Worm (Caenorhabditis elegans) whole organism, L4 larva: ENCODE data around the gene fbxa-143.

Experiments
- F49E8.2 ChIP-seq: sonication (generic microtip); optimal IDR thresholded peaks from 2 replicates; lab custom pipeline; 2016; ENCODE audit warnings: missing compliant biosample characterization, mild to moderate bottlenecking, missing genetic modification characterization, borderline replicate concordance
- R02D3.7 ChIP-seq: fragments of 150-350 bp; sonication (generic microtip); optimal IDR thresholded peaks from 3 replicates; lab custom pipeline; 2014; ENCODE audit warnings: missing biosample characterization, missing genetic modification characterization
- ama-1 ChIP-seq: fragments of 150-350 bp; optimal IDR thresholded peaks from 2 replicates; lab custom pipeline; 2014; ENCODE audit warnings: inconsistent platforms, mixed read lengths
- ceh-82 ChIP-seq: sonication (generic microtip); optimal IDR thresholded peaks from 2 replicates; lab custom pipeline; 2017; ENCODE audit warnings: missing biosample characterization, missing genetic modification characterization
- egl-27 ChIP-seq: sonication (generic microtip); optimal IDR thresholded peaks from 3 replicates; lab custom pipeline; 2017; ENCODE audit warnings: missing biosample characterization, missing genetic modification reagents, missing genetic modification characterization
- nhr-237 ChIP-seq: sonication (generic microtip); optimal IDR thresholded peaks from 2 replicates; lab custom pipeline; 2017; ENCODE audit warnings: missing biosample characterization, missing genetic modification characterization
- nhr-28 ChIP-seq: fragments of 150-350 bp; optimal IDR thresholded peaks from 2 replicates; lab custom pipeline; 2014; ENCODE audit warnings: missing biosample characterization, missing genetic modification characterization
- pha-4 ChIP-seq, 2 experiments: fragments of 150-350 bp in 1 of 2; fragments of 200-800 bp in 1 of 2; sonication (Bioruptor generic) in 1 of 2; IDR thresholded peaks in 1 of 2; optimal IDR thresholded peaks in 1 of 2; 2 replicates each; pipeline versions ENCODE4 v1.3.6 to Lab custom; 2014 to 2022; ENCODE audit warnings: missing genetic modification characterization in 2 of 2, missing genetic modification reagents in 2 of 2, missing biosample characterization in 1 of 2, missing compliant biosample characterization in 1 of 2
- rbr-2 ChIP-seq: sonication (generic microtip); optimal IDR thresholded peaks from 2 replicates; lab custom pipeline; 2016; ENCODE audit warnings: missing genotype, missing genetic modification characterization, missing compliant biosample characterization
- vab-7 ChIP-seq: fragments of 200-800 bp; sonication (Bioruptor generic); IDR thresholded peaks from 2 replicates; pipeline ENCODE4 v1.3.6; 2022; ENCODE audit warnings: missing genetic modification reagents, missing genetic modification characterization, missing compliant biosample characterization
- ztf-7 ChIP-seq: fragments of 150-350 bp; optimal IDR thresholded peaks from 2 replicates; lab custom pipeline; 2014; ENCODE audit warnings: missing biosample characterization, missing genetic modification characterization

DNA sequence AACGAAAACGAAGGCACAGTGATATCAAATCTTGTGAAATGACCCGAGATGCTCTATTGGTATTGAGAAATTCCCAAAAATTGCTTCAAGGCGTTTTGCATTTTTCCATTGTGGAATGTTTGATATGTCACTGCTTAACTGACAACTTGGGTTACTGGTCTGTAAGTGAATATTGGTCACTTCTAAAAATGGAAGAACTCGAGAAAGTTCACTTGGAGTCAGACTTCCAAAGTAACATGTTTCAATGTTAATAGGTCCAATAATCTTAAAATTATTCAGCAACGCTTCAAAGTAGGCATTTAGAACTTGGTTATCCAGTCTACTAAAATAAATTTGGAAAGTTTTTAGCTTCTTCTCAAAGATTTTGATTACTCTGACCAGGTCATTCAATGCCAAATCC is 5.4 kb upstream of the fbxa-143 start, which contains the start of gene fbxa-144:
- no peak for TF ChIP-seq R02D3.7 (tag; lab: Kevin White, UChicago)
- TF ChIP-seq rbr-2: no peak
- TF ChIP-seq ama-1 (lab: Kevin White, UChicago): no peak
- TF ChIP-seq ceh-82 (tag; lab: Kevin White, UChicago): no peak
- TF ChIP-seq F49E8.2 (tag; lab: Kevin White, UChicago): no peak
- no peak for TF ChIP-seq nhr-28 (tag; lab: Kevin White, UChicago)
- no peak for TF ChIP-seq ztf-7 (tag; lab: Kevin White, UChicago)
- no peak for TF ChIP-seq nhr-237 (tag; lab: Kevin White, UChicago)
- no peak for TF ChIP-seq vab-7
- TF ChIP-seq pha-4 (GFP tag; IDR thresholded peaks at IDR 0.05; lab: Robert Waterston, UW): no peak
- no peak for TF ChIP-seq pha-4 (tag; optimal IDR thresholded peaks at IDR 0.05; lab: Kevin White, UChicago)
- no peak for TF ChIP-seq egl-27 (tag; lab: Kevin White, UChicago)
